Worm (Caenorhabditis elegans) whole organism, L4 larva: ENCODE results near the gene acr-3.
A peak's percentile ranks its signal among the peaks of the same experiment; 100 is the strongest.

Source experiments
- F10B5.3 ChIP-seq: sonication (generic microtip); optimal IDR thresholded peaks from 2 replicates; lab custom pipeline; 2016; ENCODE audit warnings: mild to moderate bottlenecking, missing genetic modification characterization, missing compliant biosample characterization
- F26F4.8 ChIP-seq: fragments of 200-800 bp; sonication (Bioruptor generic); conservative IDR thresholded peaks from 2 replicates; pipeline ENCODE4 v1.3.6; 2022; ENCODE audit warnings: missing genetic modification characterization, missing compliant biosample characterization
- F44E2.7 ChIP-seq: fragments of 200-800 bp; sonication (Bioruptor generic); IDR thresholded peaks from 2 replicates; pipeline ENCODE4 v2.1.2; 2022; ENCODE audit warnings: missing genetic modification characterization, missing compliant biosample characterization
- F49E8.2 ChIP-seq: sonication (generic microtip); optimal IDR thresholded peaks from 2 replicates; lab custom pipeline; 2016; ENCODE audit warnings: missing compliant biosample characterization, mild to moderate bottlenecking, missing genetic modification characterization, borderline replicate concordance
- T26A8.4 ChIP-seq: fragments of 200-800 bp; sonication (Bioruptor generic); IDR thresholded peaks from 2 replicates; pipeline ENCODE4 v1.3.6; 2022; ENCODE audit warnings: missing genetic modification characterization, missing compliant biosample characterization
- Y105C5A.15 ChIP-seq: fragments of 200-800 bp; sonication (Bioruptor generic); IDR thresholded peaks from 2 replicates; pipeline ENCODE4 v1.3.6; 2022; ENCODE audit warnings: missing genetic modification characterization, missing compliant biosample characterization
- Y48G9A.11 ChIP-seq: fragments of 200-800 bp; sonication (Bioruptor generic); IDR thresholded peaks from 2 replicates; pipeline ENCODE4 v1.3.6; 2022; ENCODE audit warnings: missing genetic modification reagents, missing genetic modification characterization, missing compliant biosample characterization
- Y75B8A.6 ChIP-seq: fragments of 200-800 bp; sonication (Bioruptor generic); IDR thresholded peaks from 2 replicates; pipeline ENCODE4 v1.3.6; 2022; ENCODE audit warnings: missing genetic modification reagents, missing genetic modification characterization, missing compliant biosample characterization
- ZK337.2 ChIP-seq: fragments of 200-800 bp; sonication (Bioruptor generic); IDR thresholded peaks from 2 replicates; pipeline ENCODE4 v1.3.6; 2022; ENCODE audit warnings: missing genetic modification reagents, missing genetic modification characterization, missing compliant biosample characterization
- aly-2 ChIP-seq: sonication (generic microtip); optimal IDR thresholded peaks from 2 replicates; lab custom pipeline; 2018; ENCODE audit warnings: missing biosample characterization, missing genetic modification characterization
- ama-1 ChIP-seq: fragments of 150-350 bp; optimal IDR thresholded peaks from 2 replicates; lab custom pipeline; 2014; ENCODE audit warnings: inconsistent platforms, mixed read lengths
- attf-4 ChIP-seq: sonication (generic microtip); optimal IDR thresholded peaks from 3 replicates; lab custom pipeline; 2017; ENCODE audit warnings: missing biosample characterization, missing genetic modification characterization
- ceh-20 ChIP-seq: fragments of 200-800 bp; sonication (Bioruptor generic); IDR thresholded peaks from 2 replicates; pipeline ENCODE4 v1.3.6; 2022; ENCODE audit warnings: missing genetic modification reagents, missing genetic modification characterization, missing compliant biosample characterization
- ceh-44 ChIP-seq: fragments of 200-800 bp; sonication (Bioruptor generic); IDR thresholded peaks from 2 replicates; pipeline ENCODE4 v1.3.6; 2022; ENCODE audit warnings: missing genetic modification reagents, missing genetic modification characterization, missing compliant biosample characterization
- ces-1 ChIP-seq: fragments of 150-350 bp; sonication (generic microtip); optimal IDR thresholded peaks from 4 replicates; lab custom pipeline; 2014; ENCODE audit warnings: missing biosample characterization, missing genetic modification reagents, missing genetic modification characterization
- daf-12 ChIP-seq: fragments of 150-350 bp; optimal IDR thresholded peaks from 2 replicates; lab custom pipeline; 2014; ENCODE audit warnings: missing biosample characterization, missing genetic modification reagents, missing genetic modification characterization
- daf-19 ChIP-seq: fragments of 200-800 bp; sonication (Bioruptor generic); conservative IDR thresholded peaks from 2 replicates; pipeline ENCODE4 v1.3.6; 2022; ENCODE audit warnings: missing genetic modification characterization, missing compliant biosample characterization
- dmd-6 ChIP-seq: fragments of 200-800 bp; sonication (Bioruptor generic); IDR thresholded peaks from 2 replicates; pipeline ENCODE4 v1.3.6; 2022; ENCODE audit warnings: missing genetic modification reagents, missing genetic modification characterization, missing compliant biosample characterization
- dmd-8 ChIP-seq: fragments of 200-800 bp; sonication (Bioruptor generic); IDR thresholded peaks from 2 replicates; pipeline ENCODE4 v1.3.6; 2022; ENCODE audit warnings: missing genetic modification characterization, missing compliant biosample characterization
- dve-1 ChIP-seq: sonication (generic microtip); optimal IDR thresholded peaks from 2 replicates; lab custom pipeline; 2017; ENCODE audit warnings: antibody characterized with exemption, mild to moderate bottlenecking, missing genetic modification characterization, missing compliant biosample characterization; ENCODE audit not compliant: insufficient read depth
- egl-27 ChIP-seq: sonication (generic microtip); optimal IDR thresholded peaks from 3 replicates; lab custom pipeline; 2017; ENCODE audit warnings: missing biosample characterization, missing genetic modification reagents, missing genetic modification characterization
- fos-1 ChIP-seq: fragments of 150-350 bp; optimal IDR thresholded peaks from 2 replicates; lab custom pipeline; 2014; ENCODE audit warnings: missing biosample characterization, missing genetic modification characterization
- hif-1 ChIP-seq, 2 experiments: sonication (generic microtip); optimal IDR thresholded peaks; 2 replicates each; lab custom pipeline; 2016 to 2017; ENCODE audit warnings: missing compliant biosample characterization in 2 of 2, missing genetic modification characterization in 2 of 2, missing genetic modification reagents in 2 of 2, missing genotype in 2 of 2, mild to moderate bottlenecking in 1 of 2
- hmg-1.1 ChIP-seq: fragments of 200-800 bp; sonication (Bioruptor generic); IDR thresholded peaks from 2 replicates; pipeline ENCODE4 v1.3.6; 2022; ENCODE audit warnings: missing genetic modification reagents, missing genetic modification characterization, missing compliant biosample characterization
- jun-1 ChIP-seq: fragments of 150-350 bp; optimal IDR thresholded peaks from 2 replicates; lab custom pipeline; 2014; ENCODE audit warnings: missing biosample characterization, missing genetic modification reagents, missing genetic modification characterization
- lin-1 ChIP-seq: fragments of 200-800 bp; sonication (Bioruptor generic); IDR thresholded peaks from 2 replicates; pipeline ENCODE4 v1.3.6; 2022; ENCODE audit warnings: missing genetic modification reagents, missing genetic modification characterization, missing compliant biosample characterization
- lin-13 ChIP-seq: fragments of 150-350 bp; optimal IDR thresholded peaks from 2 replicates; lab custom pipeline; 2014; ENCODE audit warnings: missing biosample characterization, missing genetic modification reagents, missing genetic modification characterization
- lin-39 ChIP-seq: fragments of 150-350 bp; optimal IDR thresholded peaks from 2 replicates; lab custom pipeline; 2014; ENCODE audit warnings: missing biosample characterization, missing genetic modification reagents, missing genetic modification characterization
- lir-3 ChIP-seq: sonication (generic microtip); optimal IDR thresholded peaks from 2 replicates; lab custom pipeline; 2016; ENCODE audit warnings: mild to moderate bottlenecking, missing genetic modification characterization, missing compliant biosample characterization
- madf-9 ChIP-seq: fragments of 200-800 bp; sonication (Bioruptor generic); conservative IDR thresholded peaks from 2 replicates; pipeline ENCODE4 v1.3.6; 2022; ENCODE audit warnings: missing genetic modification reagents, missing genetic modification characterization, missing compliant biosample characterization
- mdl-1 ChIP-seq, 2 experiments: fragments of 150-350 bp in 1 of 2; sonication (generic microtip) in 1 of 2; optimal IDR thresholded peaks; 2 replicates each; lab custom pipeline; 2014 to 2017; ENCODE audit warnings: missing biosample characterization in 2 of 2, missing genetic modification characterization in 2 of 2
- mdt-29 ChIP-seq: fragments of 200-800 bp; sonication (Bioruptor generic); IDR thresholded peaks from 2 replicates; pipeline ENCODE4 v1.3.6; 2022; ENCODE audit warnings: missing genetic modification reagents, missing genetic modification characterization, missing compliant biosample characterization
- mes-2 ChIP-seq: sonication (generic microtip); optimal IDR thresholded peaks from 2 replicates; lab custom pipeline; 2016; ENCODE audit warnings: missing genotype, mild to moderate bottlenecking, missing genetic modification characterization, missing compliant biosample characterization; ENCODE audit not compliant: poor library complexity, severe bottlenecking
- mxl-3 ChIP-seq: fragments of 200-800 bp; sonication (Bioruptor generic); optimal IDR thresholded peaks from 2 replicates; lab custom pipeline; 2018; ENCODE audit warnings: mild to moderate bottlenecking, missing genetic modification characterization, missing compliant biosample characterization
- nhr-11 ChIP-seq: fragments of 150-350 bp; optimal IDR thresholded peaks from 2 replicates; lab custom pipeline; 2014; ENCODE audit warnings: missing biosample characterization, missing genetic modification characterization
- nhr-237 ChIP-seq: sonication (generic microtip); optimal IDR thresholded peaks from 2 replicates; lab custom pipeline; 2017; ENCODE audit warnings: missing biosample characterization, missing genetic modification characterization
- nhr-41 ChIP-seq: fragments of 200-800 bp; sonication (Bioruptor generic); IDR thresholded peaks from 2 replicates; pipeline ENCODE4 v1.3.6; 2022; ENCODE audit warnings: missing genetic modification reagents, missing genetic modification characterization, missing compliant biosample characterization
- nhr-76 ChIP-seq: fragments of 150-350 bp; optimal IDR thresholded peaks from 2 replicates; lab custom pipeline; 2014; ENCODE audit warnings: missing biosample characterization, missing genetic modification characterization
- pqm-1 ChIP-seq: sonication (generic microtip); optimal IDR thresholded peaks from 2 replicates; lab custom pipeline; 2017; ENCODE audit warnings: missing biosample characterization, missing genetic modification characterization
- sdz-12 ChIP-seq: fragments of 200-800 bp; sonication (Bioruptor generic); optimal IDR thresholded peaks from 2 replicates; lab custom pipeline; 2018; ENCODE audit warnings: mild to moderate bottlenecking, missing genetic modification characterization, missing compliant biosample characterization
- skn-1 ChIP-seq: fragments of 150-350 bp; optimal IDR thresholded peaks from 2 replicates; lab custom pipeline; 2014; ENCODE audit warnings: missing biosample characterization, missing genetic modification characterization
- snpc-1.2 ChIP-seq: fragments of 200-800 bp; sonication (Bioruptor generic); IDR thresholded peaks from 2 replicates; pipeline ENCODE4 v1.3.6; 2022; ENCODE audit warnings: missing genetic modification reagents, missing genetic modification characterization, missing compliant biosample characterization
- snpc-4 ChIP-seq: fragments of 150-350 bp; optimal IDR thresholded peaks from 2 replicates; lab custom pipeline; 2014; ENCODE audit warnings: missing biosample characterization, missing genetic modification characterization
- unc-130 ChIP-seq: sonication (generic microtip); optimal IDR thresholded peaks from 2 replicates; lab custom pipeline; 2016; ENCODE audit warnings: missing genetic modification reagents, missing genetic modification characterization, missing compliant biosample characterization
- unc-62 ChIP-seq, 3 experiments: fragments of 150-350 bp in 1 of 3; sonication (generic microtip); optimal IDR thresholded peaks in 2 of 3; peaks in 1 of 3; 1 replicate in 1 of 3; 2 replicates in 2 of 3; lab custom pipeline; 2014 to 2017; ENCODE audit warnings: missing biosample characterization in 3 of 3, missing genetic modification characterization in 3 of 3, missing genetic modification reagents in 3 of 3, missing genotype in 1 of 3
- zag-1 ChIP-seq: fragments of 150-350 bp; optimal IDR thresholded peaks from 2 replicates; lab custom pipeline; 2014; ENCODE audit warnings: missing biosample characterization, missing genetic modification characterization
- zfp-2 ChIP-seq: sonication (generic microtip); optimal IDR thresholded peaks from 2 replicates; lab custom pipeline; 2016; ENCODE audit warnings: mild to moderate bottlenecking, missing genetic modification characterization, missing compliant biosample characterization
- zip-11 ChIP-seq: fragments of 200-800 bp; sonication (Bioruptor generic); IDR thresholded peaks from 2 replicates; pipeline ENCODE4 v1.3.6; 2022; ENCODE audit warnings: missing genetic modification characterization, missing compliant biosample characterization
- zip-2 ChIP-seq: fragments of 150-350 bp; optimal IDR thresholded peaks from 2 replicates; lab custom pipeline; 2014; ENCODE audit warnings: missing biosample characterization, missing genetic modification characterization
- ztf-7 ChIP-seq: fragments of 150-350 bp; optimal IDR thresholded peaks from 2 replicates; lab custom pipeline; 2014; ENCODE audit warnings: missing biosample characterization, missing genetic modification characterization

The acr-3 gene

ce11 chrX:6739034-6740008 is 30.0 kb downstream of the acr-3 start (continued):
- TF ChIP-seq madf-9 = no peak
- TF ChIP-seq mxl-3 = no peak
- TF ChIP-seq aly-2 (tag; lab: Kevin White, UChicago) = no peak
- no peak for TF ChIP-seq ceh-44
- TF ChIP-seq unc-130 = no peak
- TF ChIP-seq hif-1 (tag; optimal IDR thresholded peaks at IDR 0.05; lab: Kevin White, UChicago) = peak in 1 of 2 experiments; percentile 71
- no peak for TF ChIP-seq nhr-41 (GFP tag; lab: Robert Waterston, UW)
- TF ChIP-seq F26F4.8 (GFP tag; lab: Robert Waterston, UW) = no peak
- no peak for TF ChIP-seq dmd-8 (GFP tag; lab: Robert Waterston, UW)
- TF ChIP-seq lin-1 = no peak
- TF ChIP-seq mdl-1 (tag; optimal IDR thresholded peaks at IDR 0.05; lab: Kevin White, UChicago) = peak; percentile 96 to 97
- TF ChIP-seq hmg-1.1 = no peak
- no peak for TF ChIP-seq zag-1
- TF ChIP-seq attf-4 (tag; lab: Kevin White, UChicago) = no peak
- no peak for TF ChIP-seq ces-1 (GFP tag; lab: Kevin White, UChicago)
- TF ChIP-seq ZK337.2 = no peak
- TF ChIP-seq Y105C5A.15 (GFP tag; lab: Robert Waterston, UW) = no peak
- TF ChIP-seq nhr-11 (tag; lab: Kevin White, UChicago) = peak; percentile 34
- TF ChIP-seq snpc-4 (tag; lab: Kevin White, UChicago) = no peak
- TF ChIP-seq lin-13 (GFP tag; lab: Kevin White, UChicago) = no peak
- no peak for TF ChIP-seq egl-27 (tag; lab: Kevin White, UChicago)
- peak; percentile 4 for TF ChIP-seq pqm-1 (tag; lab: Kevin White, UChicago)
- no peak for TF ChIP-seq lin-39 (tag; lab: Kevin White, UChicago)
- TF ChIP-seq lir-3 (tag; lab: Kevin White, UChicago) = no peak
- no peak for TF ChIP-seq mdt-29 (GFP tag; lab: Robert Waterston, UW)
- TF ChIP-seq nhr-237 (tag; lab: Kevin White, UChicago) = no peak
- no peak for TF ChIP-seq zip-11 (GFP tag; lab: Robert Waterston, UW)
- TF ChIP-seq F10B5.3 = no peak
- no peak for TF ChIP-seq ama-1 (lab: Kevin White, UChicago)
- TF ChIP-seq ztf-7 = no peak
- no peak for TF ChIP-seq Y75B8A.6 (GFP tag; lab: Robert Waterston, UW)
- TF ChIP-seq daf-12 = no peak
- no peak for TF ChIP-seq F49E8.2 (tag; lab: Kevin White, UChicago)
- TF ChIP-seq sdz-12 (GFP tag; lab: Kevin White, UChicago) = no peak
- TF ChIP-seq F44E2.7 (GFP tag; lab: Robert Waterston, UW) = no peak
- no peak for TF ChIP-seq daf-19 (GFP tag; lab: Robert Waterston, UW)
- TF ChIP-seq ceh-20 (GFP tag; lab: Robert Waterston, UW) = no peak
- peak; percentile 63 for TF ChIP-seq dmd-6
- TF ChIP-seq nhr-76 (tag; lab: Kevin White, UChicago) = no peak
- TF ChIP-seq jun-1 (tag; lab: Kevin White, UChicago) = no peak
- peak; percentile 42 for TF ChIP-seq zip-2 (tag; lab: Kevin White, UChicago)
- no peak for TF ChIP-seq fos-1 (tag; lab: Kevin White, UChicago)
- TF ChIP-seq unc-62 (GFP tag; optimal IDR thresholded peaks at IDR 0.05 in 1 of 2; lab: Kevin White, UChicago) = peak in 1 of 2 experiments; percentile 94
- no peak for TF ChIP-seq unc-62 (tag; optimal IDR thresholded peaks at IDR 0.05; lab: Kevin White, UChicago)
- no peak for TF ChIP-seq Y48G9A.11 (GFP tag; lab: Robert Waterston, UW)
- no peak for TF ChIP-seq snpc-1.2 (GFP tag; lab: Robert Waterston, UW)
- peak; percentile 61 for TF ChIP-seq dve-1 (tag; lab: Kevin White, UChicago)
- TF ChIP-seq T26A8.4 (GFP tag; lab: Robert Waterston, UW) = no peak
- TF ChIP-seq skn-1 = no peak
- TF ChIP-seq zfp-2 (tag; lab: Kevin White, UChicago) = no peak
- TF ChIP-seq mes-2 (tag; lab: Kevin White, UChicago) = no peak
